Fruit fly (Drosophila melanogaster): ENCODE measurements around the gene Cdc37.

DNA sequence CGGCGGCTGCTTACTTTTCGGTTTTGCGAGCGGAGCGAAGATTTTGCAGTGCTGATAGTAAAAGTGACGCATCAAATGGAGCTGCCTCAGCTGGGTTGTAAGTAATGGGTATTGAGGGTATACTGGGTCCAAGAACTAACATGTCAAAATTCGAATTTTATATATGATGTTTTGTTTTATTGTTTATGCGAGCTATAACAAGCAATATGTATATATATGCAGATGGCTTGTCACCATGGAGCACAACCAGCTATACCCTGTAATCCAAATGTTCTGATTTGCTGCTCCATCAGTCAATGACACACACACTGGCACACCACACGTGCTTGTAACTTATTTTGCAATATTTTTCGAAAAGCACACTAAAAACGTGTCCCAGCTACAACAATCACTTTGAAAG, 34.3 kb downstream of the Cdc37 start:
- TF ChIP-seq pan (optimal IDR thresholded peaks at IDR 0.05) = peak; percentile 65
- no peak for TF ChIP-seq CG8478 (optimal IDR thresholded peaks at IDR 0.05)
- no peak for TF ChIP-seq psq (optimal IDR thresholded peaks at IDR 0.05)
- TF ChIP-seq EcR (GFP tag; optimal IDR thresholded peaks at IDR 0.05) = no peak
- TF ChIP-seq usp (GFP tag; optimal IDR thresholded peaks at IDR 0.05) = no peak

All from whole organism.